Fruit fly (Drosophila melanogaster): ENCODE data around the gene CG31636.
A peak's percentile ranks its signal among the peaks of the same experiment; 100 is the strongest.

The CG31636 gene

dm6 chr2L:6673211-6674012, 15.5 kb upstream of the CG31636 start, which contains the start of gene Spn27A:
Gene Spn27A, minus strand, starts transcription at chr2L:6673347.
- TF ChIP-seq CG17801 (GFP tag; optimal IDR thresholded peaks at IDR 0.05; ENCODE audit: partially characterized antibody): peak; percentile 76

dm6 chr2L:6671409-6671808, 13.5 kb upstream of the CG31636 start:
- TF ChIP-seq CG17801 (GFP tag; optimal IDR thresholded peaks at IDR 0.05; ENCODE audit: partially characterized antibody): no peak

dm6 chr2L:6667719-6668325, 9.9 kb upstream of the CG31636 start, which contains the start of gene Galt:
Gene Galt, minus strand, starts transcription at chr2L:6668033.
- peak; percentile 39 for TF ChIP-seq CG17801 (GFP tag; optimal IDR thresholded peaks at IDR 0.05; ENCODE audit: partially characterized antibody)

dm6 chr2L:6663562-6664051, 5.7 kb upstream of the CG31636 start, which contains the start of the genes CG13771, CG34310 and cup:
Gene CG13771, minus strand, starts transcription at chr2L:6663612.
Gene CG34310, plus strand, starts transcription at chr2L:6663664.
Gene cup, plus strand, starts transcription at chr2L:6663664.
- TF ChIP-seq CG17801 (GFP tag; optimal IDR thresholded peaks at IDR 0.05; ENCODE audit: partially characterized antibody): no peak

dm6 chr2L:6656264-6656676, 1.7 kb downstream of the CG31636 start, which contains the start of gene CG31633:
Gene CG31633, minus strand, starts transcription at chr2L:6656321.
- no peak for TF ChIP-seq CG17801 (GFP tag; optimal IDR thresholded peaks at IDR 0.05; ENCODE audit: partially characterized antibody)

- TF ChIP-seq CG17801 (GFP tag; optimal IDR thresholded peaks at IDR 0.05; ENCODE audit: partially characterized antibody): no peak
Observed at dm6 chr2L:6649085-6649754, 8.7 kb downstream of the CG31636 start, which contains the start of the genes CG31635 and Tango1. Gene CG31635, minus strand, starts transcription at chr2L:6649114. Gene Tango1, plus strand, starts transcription at chr2L:6649388.

- peak; percentile 90 for TF ChIP-seq CG17801 (GFP tag; optimal IDR thresholded peaks at IDR 0.05; ENCODE audit: partially characterized antibody)
Observed at dm6 chr2L:6648163-6648628, 9.8 kb downstream of the CG31636 start.

dm6 chr2L:6647103-6647711, 10.7 kb downstream of the CG31636 start:
- TF ChIP-seq CG17801 (GFP tag; optimal IDR thresholded peaks at IDR 0.05; ENCODE audit: partially characterized antibody): peak; percentile 92

dm6 chr2L:6644421-6645059, 13.4 kb downstream of the CG31636 start:
- peak; percentile 80 for TF ChIP-seq CG17801 (GFP tag; optimal IDR thresholded peaks at IDR 0.05; ENCODE audit: partially characterized antibody)

- no peak for TF ChIP-seq CG17801 (GFP tag; optimal IDR thresholded peaks at IDR 0.05; ENCODE audit: partially characterized antibody)
Observed at dm6 chr2L:6643218-6643756, 14.7 kb downstream of the CG31636 start.

dm6 chr2L:6632307-6632706, 25.6 kb downstream of the CG31636 start, which contains the start of gene Oatp26F:
Gene Oatp26F, minus strand, starts transcription at chr2L:6632407.
- TF ChIP-seq CG17801 (GFP tag; optimal IDR thresholded peaks at IDR 0.05; ENCODE audit: partially characterized antibody): no peak

- TF ChIP-seq CG17801 (GFP tag; optimal IDR thresholded peaks at IDR 0.05; ENCODE audit: partially characterized antibody): no peak
Observed at dm6 chr2L:6622642-6623162, 35.2 kb downstream of the CG31636 start, which contains the start of gene CG34345. Gene CG34345, plus strand, starts transcription at chr2L:6623112.

- TF ChIP-seq CG17801 (GFP tag; optimal IDR thresholded peaks at IDR 0.05; ENCODE audit: partially characterized antibody): peak; percentile 15
Observed at dm6 chr2L:6622031-6622430, 35.9 kb downstream of the CG31636 start.
